Worm (Caenorhabditis elegans) whole organism, mixed stage, embryonic: Measurements from ENCODE around the gene K09C8.8.

Experiments
- ceh-39 ChIP-seq: fragments of 150-350 bp; optimal IDR thresholded peaks from 2 replicates; lab custom pipeline; 2014; ENCODE audit warnings: missing biosample characterization, missing genetic modification characterization
- ceh-43 ChIP-seq: fragments of 200-800 bp; sonication (Bioruptor generic); optimal IDR thresholded peaks from 2 replicates; lab custom pipeline; 2018; ENCODE audit warnings: mild to moderate bottlenecking, missing genetic modification characterization, moderate library complexity, missing compliant biosample characterization
- ceh-83 ChIP-seq: fragments of 200-800 bp; sonication (Bioruptor generic); optimal IDR thresholded peaks from 2 replicates; lab custom pipeline; 2018; ENCODE audit warnings: mild to moderate bottlenecking, missing genetic modification characterization, missing compliant biosample characterization
- ces-1 ChIP-seq: fragments of 150-350 bp; optimal IDR thresholded peaks from 2 replicates; lab custom pipeline; 2014; ENCODE audit warnings: missing biosample characterization, missing genetic modification reagents, missing genetic modification characterization
- cnd-1 ChIP-seq: fragments of 200-800 bp; sonication (Bioruptor generic); optimal IDR thresholded peaks from 2 replicates; lab custom pipeline; 2018; ENCODE audit warnings: mild to moderate bottlenecking, missing genetic modification characterization, missing compliant biosample characterization
- drap-1 ChIP-seq: fragments of 200-800 bp; sonication (Bioruptor generic); optimal IDR thresholded peaks from 3 replicates; lab custom pipeline; 2018; ENCODE audit warnings: mild to moderate bottlenecking, missing genetic modification characterization, missing compliant biosample characterization
- elt-1 ChIP-seq: sonication (generic microtip); optimal IDR thresholded peaks from 2 replicates; lab custom pipeline; 2017; ENCODE audit warnings: missing genetic modification characterization, mild to moderate bottlenecking, missing compliant biosample characterization, antibody characterized with exemption, moderate library complexity, borderline replicate concordance; ENCODE audit not compliant: insufficient read depth
- elt-3 ChIP-seq: fragments of 150-350 bp; optimal IDR thresholded peaks from 2 replicates; lab custom pipeline; 2014; ENCODE audit warnings: missing biosample characterization, missing genetic modification characterization
- flh-1 ChIP-seq: fragments of 200-800 bp; sonication (Bioruptor generic); optimal IDR thresholded peaks from 2 replicates; lab custom pipeline; 2018; ENCODE audit warnings: mild to moderate bottlenecking, missing genetic modification characterization, moderate library complexity, missing compliant biosample characterization
- ham-2 ChIP-seq: fragments of 200-800 bp; sonication (Bioruptor generic); optimal IDR thresholded peaks from 2 replicates; lab custom pipeline; 2018; ENCODE audit warnings: mild to moderate bottlenecking, missing genetic modification characterization, missing compliant biosample characterization
- hlh-1 ChIP-seq: fragments of 150-350 bp; optimal IDR thresholded peaks from 2 replicates; lab custom pipeline; 2014; ENCODE audit warnings: missing biosample characterization, missing genetic modification reagents, missing genetic modification characterization
- lin-13 ChIP-seq: fragments of 150-350 bp; optimal IDR thresholded peaks from 2 replicates; lab custom pipeline; 2014; ENCODE audit warnings: missing biosample characterization, missing genetic modification characterization
- lin-32 ChIP-seq: fragments of 200-800 bp; sonication (Bioruptor generic); optimal IDR thresholded peaks from 2 replicates; lab custom pipeline; 2018; ENCODE audit warnings: mild to moderate bottlenecking, missing genetic modification characterization, missing compliant biosample characterization
- lsy-2 ChIP-seq: fragments of 150-350 bp; optimal IDR thresholded peaks from 2 replicates; lab custom pipeline; 2014; ENCODE audit warnings: missing biosample characterization, missing genetic modification characterization
- mab-5 ChIP-seq: fragments of 150-350 bp; optimal IDR thresholded peaks from 2 replicates; lab custom pipeline; 2014; ENCODE audit warnings: missing biosample characterization, missing genetic modification characterization
- mep-1 ChIP-seq: fragments of 150-350 bp; optimal IDR thresholded peaks from 2 replicates; lab custom pipeline; 2017; ENCODE audit warnings: missing biosample characterization, missing genetic modification reagents, missing genetic modification characterization, inconsistent platforms
- mls-2 ChIP-seq: sonication (generic microtip); optimal IDR thresholded peaks from 2 replicates; lab custom pipeline; 2016; ENCODE audit warnings: mild to moderate bottlenecking, missing genetic modification characterization, moderate library complexity, missing compliant biosample characterization
- nhr-12 ChIP-seq: fragments of 150-350 bp; optimal IDR thresholded peaks from 2 replicates; lab custom pipeline; 2014; ENCODE audit warnings: missing biosample characterization, missing genetic modification characterization
- nhr-2 ChIP-seq: fragments of 150-350 bp; optimal IDR thresholded peaks from 2 replicates; lab custom pipeline; 2014; ENCODE audit warnings: missing biosample characterization, missing genetic modification characterization
- nhr-28 ChIP-seq: fragments of 150-350 bp; optimal IDR thresholded peaks from 2 replicates; lab custom pipeline; 2014; ENCODE audit warnings: missing biosample characterization, missing genetic modification characterization
- nhr-76 ChIP-seq: sonication (generic microtip); optimal IDR thresholded peaks from 2 replicates; lab custom pipeline; 2017; ENCODE audit warnings: missing biosample characterization, missing genetic modification characterization
- pha-4 ChIP-seq: fragments of 150-350 bp; optimal IDR thresholded peaks from 2 replicates; lab custom pipeline; 2018; ENCODE audit warnings: missing biosample characterization, missing genetic modification reagents, missing genetic modification characterization
- sem-2 ChIP-seq: fragments of 200-800 bp; sonication (Bioruptor generic); optimal IDR thresholded peaks from 2 replicates; lab custom pipeline; 2018; ENCODE audit warnings: mild to moderate bottlenecking, missing genetic modification characterization, missing compliant biosample characterization
- sptf-1 ChIP-seq: sonication (generic microtip); optimal IDR thresholded peaks from 2 replicates; lab custom pipeline; 2017; ENCODE audit warnings: mild to moderate bottlenecking, missing genetic modification characterization, moderate library complexity, missing compliant biosample characterization
- tbx-8 ChIP-seq: fragments of 200-800 bp; sonication (Bioruptor generic); optimal IDR thresholded peaks from 2 replicates; lab custom pipeline; 2018; ENCODE audit warnings: mild to moderate bottlenecking, missing genetic modification characterization, moderate library complexity, missing compliant biosample characterization
- unc-120 ChIP-seq: sonication (generic microtip); optimal IDR thresholded peaks from 2 replicates; lab custom pipeline; 2017; ENCODE audit warnings: missing genetic modification characterization, missing compliant biosample characterization; ENCODE audit not compliant: poor library complexity, severe bottlenecking
- unc-62 ChIP-seq: fragments of 150-350 bp; optimal IDR thresholded peaks from 2 replicates; lab custom pipeline; 2014; ENCODE audit warnings: missing biosample characterization, missing genetic modification reagents, missing genetic modification characterization
- zip-8 ChIP-seq: fragments of 150-350 bp; optimal IDR thresholded peaks from 2 replicates; lab custom pipeline; 2014; ENCODE audit warnings: missing biosample characterization, missing genetic modification characterization
- ztf-11 ChIP-seq: fragments of 150-350 bp; optimal IDR thresholded peaks from 2 replicates; lab custom pipeline; 2014; ENCODE audit warnings: missing biosample characterization, missing genetic modification characterization

Gene K09C8.8

ce11 chrX:10970629-10971028 lies at the start of gene K09C8.8:
K09C8.8 (plus strand) TSS chrX:10970929.
- TF ChIP-seq lin-32 (no peak), nhr-76 (tag; lab: Kevin White, UChicago) (no peak), cnd-1 (no peak), nhr-28 (tag; lab: Kevin White, UChicago) (no peak), ham-2 (GFP tag; lab: Kevin White, UChicago) (no peak)

- TF ChIP-seq ceh-43 (GFP tag; lab: Kevin White, UChicago), result no peak
These were observed 46.7 kb upstream of the K09C8.8 start for ce11 chrX:10924031-10924430.

- TF ChIP-seq nhr-2 (peak; percentile 57), ces-1 (GFP tag; lab: Kevin White, UChicago) (no peak), zip-8 (peak; percentile 34), elt-3 (no peak), lin-32 (peak; percentile 68)
- TF ChIP-seq, all 35 proteins: peak for 3
These were observed 43.6 kb upstream of the K09C8.8 start for ce11 chrX:10927136-10927535.

ce11 chrX:10928948-10929563 lies 41.7 kb upstream of the K09C8.8 start, which contains the start of gene dgn-1:
dgn-1 (minus strand) TSS chrX:10928998.
- no peak for TF ChIP-seq mep-1 (tag; lab: Kevin White, UChicago)
- no peak for TF ChIP-seq cnd-1
- no peak for TF ChIP-seq ham-2 (GFP tag; lab: Kevin White, UChicago)
- no peak for TF ChIP-seq elt-3
- TF ChIP-seq ces-1 (GFP tag; lab: Kevin White, UChicago), result no peak
- TF ChIP-seq mab-5 (tag; lab: Kevin White, UChicago), result no peak
- TF ChIP-seq flh-1 (GFP tag; lab: Kevin White, UChicago), result no peak
- no peak for TF ChIP-seq hlh-1 (tag; lab: Kevin White, UChicago)
- TF ChIP-seq mls-2 (tag; lab: Kevin White, UChicago), result no peak
- TF ChIP-seq zip-8, result no peak
- TF ChIP-seq tbx-8 (GFP tag; lab: Kevin White, UChicago), result no peak
- no peak for TF ChIP-seq nhr-76 (tag; lab: Kevin White, UChicago)
- no peak for TF ChIP-seq unc-120 (tag; lab: Kevin White, UChicago)
- TF ChIP-seq elt-1, result no peak
- no peak for TF ChIP-seq ztf-11 (tag; lab: Kevin White, UChicago)
- no peak for TF ChIP-seq drap-1 (GFP tag; lab: Kevin White, UChicago)
- no peak for TF ChIP-seq lin-13
- no peak for TF ChIP-seq sem-2

- TF ChIP-seq nhr-12 (tag; lab: Kevin White, UChicago) (no peak), pha-4 (tag; lab: Kevin White, UChicago) (no peak), mls-2 (tag; lab: Kevin White, UChicago) (no peak), unc-120 (tag; lab: Kevin White, UChicago) (no peak), nhr-2 (peak; percentile 86), nhr-76 (tag; lab: Kevin White, UChicago) (no peak), ces-1 (GFP tag; lab: Kevin White, UChicago) (no peak), sem-2 (no peak), ceh-83 (GFP tag; lab: Kevin White, UChicago) (no peak), unc-62 (GFP tag; lab: Kevin White, UChicago) (peak; percentile 66), elt-1 (peak; percentile 91), ham-2 (GFP tag; lab: Kevin White, UChicago) (peak; percentile 32), nhr-28 (tag; lab: Kevin White, UChicago) (no peak), sptf-1 (tag; lab: Kevin White, UChicago) (no peak), ceh-39 (tag; lab: Kevin White, UChicago) (no peak), zip-8 (peak; percentile 88)
- TF ChIP-seq, all 35 proteins: peak for 5
These were observed 38.6 kb upstream of the K09C8.8 start for ce11 chrX:10932087-10932486.

ce11 chrX:10933308-10934014 lies 37.3 kb upstream of the K09C8.8 start:
- TF ChIP-seq mep-1 (tag; lab: Kevin White, UChicago), result no peak
- no peak for TF ChIP-seq lsy-2 (tag; lab: Kevin White, UChicago)
- no peak for TF ChIP-seq zip-8
- TF ChIP-seq nhr-76 (tag; lab: Kevin White, UChicago), result no peak
- peak; percentile 79 for TF ChIP-seq ces-1 (GFP tag; lab: Kevin White, UChicago)
